Fruit fly (Drosophila melanogaster): ENCODE measurements around the gene Dnz1.

Gene Dnz1

dm6 chr2L:10837491-10837890, 19.0 kb downstream of the Dnz1 start, which contains the start of gene Nos:
Gene Nos (minus strand): TSS chr2L:10837511.
- no peak for TF ChIP-seq CG14655 (GFP tag; optimal IDR thresholded peaks at IDR 0.05)
- TF ChIP-seq CG8301 (tag; optimal IDR thresholded peaks at IDR 0.05), result no peak
- TF ChIP-seq CG9948 (tag; optimal IDR thresholded peaks at IDR 0.05), result no peak
- TF ChIP-seq CG12605 (GFP tag; IDR thresholded peaks at IDR 0.05), result peak; percentile 76
- TF ChIP-seq Pif1B (GFP tag; optimal IDR thresholded peaks at IDR 0.05), result no peak
- no peak for TF ChIP-seq CG4496 (GFP tag; IDR thresholded peaks at IDR 0.05)

dm6 chr2L:10831590-10831989, 24.9 kb downstream of the Dnz1 start:
- TF ChIP-seq CG34367 (tag; optimal IDR thresholded peaks at IDR 0.05) (no peak), CG9948 (tag; optimal IDR thresholded peaks at IDR 0.05) (no peak), CG13204 (GFP tag; optimal IDR thresholded peaks at IDR 0.05) (no peak), CG32121 (GFP tag; IDR thresholded peaks at IDR 0.05) (no peak), CG8301 (tag; optimal IDR thresholded peaks at IDR 0.05) (no peak)

- no peak for TF ChIP-seq Snoo (tag; optimal IDR thresholded peaks at IDR 0.05)
- no peak for TF ChIP-seq CG15710 (tag; optimal IDR thresholded peaks at IDR 0.05)
- TF ChIP-seq CG13204 (GFP tag; optimal IDR thresholded peaks at IDR 0.05), result no peak
- no peak for TF ChIP-seq CG10348 (GFP tag; IDR thresholded peaks at IDR 0.05)
- TF ChIP-seq rn (GFP tag; IDR thresholded peaks at IDR 0.05), result no peak
- TF ChIP-seq fd96Ca (GFP tag; IDR thresholded peaks at IDR 0.05), result no peak
These were observed 33.8 kb downstream of the Dnz1 start for dm6 chr2L:10822620-10823019.

dm6 chr2L:10820405-10820804, 36.0 kb downstream of the Dnz1 start, which contains the start of gene CG17134:
Gene CG17134 (plus strand): TSS chr2L:10820705.
- TF ChIP-seq CG9948 (tag; optimal IDR thresholded peaks at IDR 0.05) (no peak), D1 (tag; optimal IDR thresholded peaks at IDR 0.05) (no peak), gl (tag; optimal IDR thresholded peaks at IDR 0.05) (no peak), Ets98B (GFP tag; IDR thresholded peaks at IDR 0.05) (no peak), CG12605 (GFP tag; IDR thresholded peaks at IDR 0.05) (no peak), CG15710 (tag; optimal IDR thresholded peaks at IDR 0.05) (no peak), CG32121 (GFP tag; IDR thresholded peaks at IDR 0.05) (no peak), CG4496 (GFP tag; IDR thresholded peaks at IDR 0.05) (no peak), fd96Ca (GFP tag; IDR thresholded peaks at IDR 0.05) (no peak), CG13204 (GFP tag; optimal IDR thresholded peaks at IDR 0.05) (no peak), rn (GFP tag; IDR thresholded peaks at IDR 0.05) (no peak), CG10348 (GFP tag; IDR thresholded peaks at IDR 0.05) (no peak), CG17806 (tag; optimal IDR thresholded peaks at IDR 0.05) (no peak), Pif1B (GFP tag; optimal IDR thresholded peaks at IDR 0.05) (no peak)

- TF ChIP-seq CG4496 (GFP tag; IDR thresholded peaks at IDR 0.05), result no peak
- TF ChIP-seq CG13204 (GFP tag; optimal IDR thresholded peaks at IDR 0.05), result no peak
- TF ChIP-seq CG9948 (tag; optimal IDR thresholded peaks at IDR 0.05), result no peak
- TF ChIP-seq CG8159 (tag; optimal IDR thresholded peaks at IDR 0.05), result no peak
These were observed 37.6 kb downstream of the Dnz1 start, which contains the start of gene CG6508 for dm6 chr2L:10818807-10819206. Gene CG6508 (plus strand): TSS chr2L:10819107.

All from whole organism, pupa.